Fruit fly (Drosophila melanogaster): ENCODE measurements around the gene CG13841.

The CG13841 gene

DNA sequence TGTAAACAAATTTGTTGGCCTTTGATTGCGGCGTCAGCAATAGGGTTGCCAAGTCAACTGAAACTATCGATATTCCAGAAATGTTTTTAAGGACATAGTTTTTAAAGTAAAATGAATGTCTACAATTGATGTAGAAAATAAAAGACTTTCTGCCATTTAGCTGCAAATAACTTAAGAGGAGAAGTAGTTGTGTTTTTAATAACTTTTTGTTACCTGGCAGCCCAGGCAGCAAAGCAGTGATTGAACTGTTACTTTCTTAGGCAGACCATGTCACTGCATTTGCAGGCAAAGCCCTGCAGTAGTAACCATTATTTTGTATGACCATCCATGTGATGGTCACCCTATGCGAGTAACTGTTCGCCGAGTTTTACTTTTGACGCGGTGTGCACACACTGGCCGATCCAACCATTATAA lies 17.0 kb downstream of the CG13841 start, which contains the start of the genes rumi, CG7029 and Usp12-46 (continued):
- peak; percentile 88 for TF ChIP-seq ind (GFP tag; optimal IDR thresholded peaks at IDR 0.05)
- peak; percentile 43 for TF ChIP-seq CG6683 (GFP tag; optimal IDR thresholded peaks at IDR 0.05)
- peak; percentile 91 for TF ChIP-seq CG2712 (tag; optimal IDR thresholded peaks at IDR 0.05)
- TF ChIP-seq CG8478 (optimal IDR thresholded peaks at IDR 0.05), result no peak
- peak; percentile 68 for TF ChIP-seq CG18764 (GFP tag; optimal IDR thresholded peaks at IDR 0.05)
- peak; percentile 89 for TF ChIP-seq Rfx (GFP tag; IDR thresholded peaks at IDR 0.05)
- TF ChIP-seq CG17385 (GFP tag; optimal IDR thresholded peaks at IDR 0.05), result peak; percentile 71
- TF ChIP-seq CG9609 (GFP tag; optimal IDR thresholded peaks at IDR 0.05), result peak; percentile 87
- TF ChIP-seq chinmo (GFP tag; IDR thresholded peaks at IDR 0.05; ENCODE audit: partially characterized antibody), result peak; percentile 86; the same call in 3 of the 4 replicates
- TF ChIP-seq CG12155 (GFP tag; optimal IDR thresholded peaks at IDR 0.05), result peak; percentile 88
- peak in 1 of 2 experiments; percentile 60 for TF ChIP-seq crp (GFP tag; optimal IDR thresholded peaks at IDR 0.05)
- TF ChIP-seq CG2129 (GFP tag; IDR thresholded peaks at IDR 0.05; ENCODE audit: partially characterized antibody), result peak; percentile 64
- TF ChIP-seq Dip2 (GFP tag; IDR thresholded peaks at IDR 0.05), result no peak
- TF ChIP-seq CG11093 (GFP tag; IDR thresholded peaks at IDR 0.05), result peak; percentile 28; the same call in 1 of the 3 replicates
- TF ChIP-seq vfl (GFP tag; optimal IDR thresholded peaks at IDR 0.05), result peak; percentile 68
- TF ChIP-seq CG4424 (GFP tag; optimal IDR thresholded peaks at IDR 0.05), result peak; percentile 88
- peak; percentile 71 for TF ChIP-seq CG4730 (GFP tag; IDR thresholded peaks at IDR 0.05)
- TF ChIP-seq Ravus (GFP tag; IDR thresholded peaks at IDR 0.05), result peak; percentile 30
- peak; percentile 46; the same call in 1 of the 3 replicates for TF ChIP-seq mld (GFP tag; IDR thresholded peaks at IDR 0.05; ENCODE audit: partially characterized antibody)
- TF ChIP-seq CG14050 (GFP tag; IDR thresholded peaks at IDR 0.05), result peak; percentile 88
- peak; percentile 73; the same call in 2 of the 3 replicates for TF ChIP-seq CG6791 (GFP tag; IDR thresholded peaks at IDR 0.05; ENCODE audit: partially characterized antibody)
- TF ChIP-seq CG9437 (GFP tag; optimal IDR thresholded peaks at IDR 0.05), result peak; percentile 57
- TF ChIP-seq tio (GFP tag; optimal IDR thresholded peaks at IDR 0.05), result no peak
- peak; percentile 89 for TF ChIP-seq Ets97D (GFP tag; optimal IDR thresholded peaks at IDR 0.05)
- TF ChIP-seq gcm (GFP tag; optimal IDR thresholded peaks at IDR 0.05), result peak; percentile 74
- peak; percentile 64 for TF ChIP-seq CG10431 (GFP tag; optimal IDR thresholded peaks at IDR 0.05)
- TF ChIP-seq CG31224 (GFP tag; IDR thresholded peaks at IDR 0.05), result peak; percentile 58; the same call in 1 of the 2 replicates
- peak; percentile 87 for TF ChIP-seq pho (GFP tag; optimal IDR thresholded peaks at IDR 0.05)
- TF ChIP-seq HLH54F (GFP tag; optimal IDR thresholded peaks at IDR 0.05), result peak; percentile 93
- TF ChIP-seq inv (GFP tag; IDR thresholded peaks at IDR 0.05; ENCODE audit: partially characterized antibody), result peak; percentile 64
- peak; percentile 58; the same call in 1 of the 2 replicates for TF ChIP-seq sim (GFP tag; IDR thresholded peaks at IDR 0.05)
- peak; percentile 57 for TF ChIP-seq Nf-YB (GFP tag; optimal IDR thresholded peaks at IDR 0.05)
- TF ChIP-seq CG16863 (GFP tag; optimal IDR thresholded peaks at IDR 0.05), result peak; percentile 90
- peak; percentile 76; the same call in 1 of the 2 replicates for TF ChIP-seq CG16779 (GFP tag; IDR thresholded peaks at IDR 0.05)
- TF ChIP-seq fru (optimal IDR thresholded peaks at IDR 0.05), result no peak
- peak; percentile 80 for TF ChIP-seq CG3281 (GFP tag; optimal IDR thresholded peaks at IDR 0.05)
- peak; percentile 77 for TF ChIP-seq Oaz (GFP tag; IDR thresholded peaks at IDR 0.05)
- TF ChIP-seq CG11085 (GFP tag; IDR thresholded peaks at IDR 0.05), result 0 out of 2 replicates have a peak, but pooled peaks have one; percentile 29
- no peak for TF ChIP-seq Vsx1 (GFP tag; optimal IDR thresholded peaks at IDR 0.05)
- peak; percentile 77 for TF ChIP-seq en (GFP tag; optimal IDR thresholded peaks at IDR 0.05)
- no peak for TF ChIP-seq CG12769 (tag; optimal IDR thresholded peaks at IDR 0.05)
- TF ChIP-seq CG11695 (GFP tag; IDR thresholded peaks at IDR 0.05), result peak; percentile 73; the same call in 2 of the 3 replicates
- TF ChIP-seq HmgD (GFP tag; optimal IDR thresholded peaks at IDR 0.05), result peak; percentile 98
- peak; percentile 67 for TF ChIP-seq CG4707 (GFP tag; optimal IDR thresholded peaks at IDR 0.05)
- TF ChIP-seq Tbp (GFP tag; optimal IDR thresholded peaks at IDR 0.05), result no peak
- TF ChIP-seq CG13123 (GFP tag; optimal IDR thresholded peaks at IDR 0.05), result peak; percentile 68
- TF ChIP-seq seq (GFP tag; IDR thresholded peaks at IDR 0.05), result 0 out of 2 replicates have a peak, but pooled peaks have one; percentile 55
- TF ChIP-seq stwl (tag; optimal IDR thresholded peaks at IDR 0.05), result peak; percentile 88
- TF ChIP-seq Hand (GFP tag; optimal IDR thresholded peaks at IDR 0.05), result peak; percentile 44
- TF ChIP-seq onecut (GFP tag; IDR thresholded peaks at IDR 0.05), result peak; percentile 71
- TF ChIP-seq CG3163 (GFP tag; optimal IDR thresholded peaks at IDR 0.05), result peak; percentile 81
